Worm (Caenorhabditis elegans) whole organism, midembryonic: Measurements from ENCODE around the gene F08F3.8.

Source experiments
- T22C8.4 ChIP-seq: fragments of 200-800 bp; sonication (Bioruptor generic); IDR thresholded peaks from 2 replicates; pipeline ENCODE4 v1.3.6; 2022; ENCODE audit warnings: missing genetic modification characterization, missing compliant biosample characterization
- cog-1 ChIP-seq: sonication (generic microtip); optimal IDR thresholded peaks from 2 replicates; lab custom pipeline; 2016; ENCODE audit warnings: missing genetic modification characterization, missing compliant biosample characterization
- flt-1 ChIP-seq: fragments of 200-800 bp; sonication (Bioruptor generic); IDR thresholded peaks from 2 replicates; pipeline ENCODE4 v1.3.6; 2022; ENCODE audit warnings: missing genetic modification characterization, missing compliant biosample characterization
- klf-2 ChIP-seq: fragments of 200-800 bp; sonication (Bioruptor generic); conservative IDR thresholded peaks from 2 replicates; pipeline ENCODE4 v1.3.6; 2022; ENCODE audit warnings: missing genetic modification reagents, missing genetic modification characterization, missing compliant biosample characterization
- med-1 ChIP-seq: sonication (generic microtip); optimal IDR thresholded peaks from 2 replicates; lab custom pipeline; 2017; ENCODE audit warnings: missing genetic modification characterization, mild to moderate bottlenecking, missing compliant biosample characterization, antibody characterized with exemption, missing genetic modification reagents; ENCODE audit not compliant: insufficient read depth
- ref-1 ChIP-seq: fragments of 200-800 bp; sonication (Bioruptor generic); conservative IDR thresholded peaks from 2 replicates; pipeline ENCODE4 v1.3.6; 2022; ENCODE audit warnings: missing genetic modification reagents, missing genetic modification characterization, missing compliant biosample characterization
- tab-1 ChIP-seq: fragments of 200-800 bp; sonication (Bioruptor generic); IDR thresholded peaks from 2 replicates; pipeline ENCODE4 v1.3.6; 2022; ENCODE audit warnings: missing genetic modification characterization, missing compliant biosample characterization
- ztf-23 ChIP-seq: fragments of 200-800 bp; sonication (Bioruptor generic); IDR thresholded peaks from 2 replicates; pipeline ENCODE4 v1.3.6; 2022; ENCODE audit warnings: missing genetic modification reagents, missing genetic modification characterization, missing compliant biosample characterization

DNA sequence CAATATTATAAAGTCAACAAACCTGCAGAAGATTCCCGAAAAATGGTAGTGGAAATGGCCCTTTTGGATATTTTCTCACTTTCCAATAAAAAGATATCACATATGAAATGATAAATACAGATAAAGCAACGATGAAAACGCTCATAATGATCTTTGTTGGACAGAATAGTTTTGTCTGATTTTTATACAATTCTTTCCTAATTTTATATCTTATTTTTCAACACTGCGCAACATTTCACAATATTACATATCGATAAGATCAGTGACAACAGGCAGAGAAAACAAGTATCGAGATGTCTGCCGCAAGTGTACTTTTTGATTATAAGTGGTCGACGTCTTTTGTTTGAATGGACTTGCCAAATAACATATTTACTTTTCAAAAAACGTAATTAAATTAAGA is 9.3 kb downstream of the F08F3.8 start, which contains the start of gene cyp-14A5:
- TF ChIP-seq ref-1 (GFP tag; lab: Robert Waterston, UW) (no peak), med-1 (GFP tag; lab: Kevin White, UChicago) (no peak), T22C8.4 (GFP tag; lab: Robert Waterston, UW) (no peak), tab-1 (GFP tag; lab: Robert Waterston, UW) (no peak), ztf-23 (no peak), flt-1 (GFP tag; lab: Robert Waterston, UW) (no peak), klf-2 (GFP tag; lab: Robert Waterston, UW) (no peak), cog-1 (tag; lab: Kevin White, UChicago) (no peak)
